Fruit fly (Drosophila melanogaster) whole organism, wandering third instar larva: Measurements from ENCODE around the gene Ac76E.

Source experiments
- Abd-B ChIP-seq: fragments of >200 bp; optimal IDR thresholded peaks from 2 replicates; lab custom pipeline; 2017; ENCODE audit warnings: missing biosample characterization, missing genetic modification characterization
- CG32264 ChIP-seq: fragments of 200-800 bp; sonication (Bioruptor generic); optimal IDR thresholded peaks from 2 replicates; lab custom pipeline; 2016; ENCODE audit warnings: missing biosample characterization, missing genetic modification characterization
- CG9705 ChIP-seq: fragments of 200-800 bp; sonication (Bioruptor generic); optimal IDR thresholded peaks from 2 replicates; lab custom pipeline; 2018; ENCODE audit warnings: missing biosample characterization, mild to moderate bottlenecking, missing genetic modification characterization
- CrebA ChIP-seq: fragments of 200-800 bp; sonication (Bioruptor generic); optimal IDR thresholded peaks from 2 replicates; lab custom pipeline; 2016; ENCODE audit warnings: missing biosample characterization, mild to moderate bottlenecking, missing genetic modification characterization, borderline replicate concordance
- Dfd ChIP-seq: fragments of >200 bp; optimal IDR thresholded peaks from 2 replicates; lab custom pipeline; 2017; ENCODE audit warnings: missing biosample characterization, missing genetic modification characterization
- Dif ChIP-seq: fragments of 200-275, 200-300 bp; sonication (Bioruptor generic); optimal IDR thresholded peaks from 2 replicates; lab custom pipeline; 2018; ENCODE audit warnings: missing biosample characterization, missing genetic modification characterization; ENCODE audit not compliant: partially characterized antibody
- GATAd ChIP-seq: sonication (Bioruptor generic); optimal IDR thresholded peaks from 2 replicates; lab custom pipeline; 2016; ENCODE audit warnings: missing biosample characterization, missing genetic modification characterization
- HLH106 ChIP-seq: fragments of 200-800 bp; optimal IDR thresholded peaks from 3 replicates; lab custom pipeline; 2019; ENCODE audit warnings: missing biosample characterization, mild to moderate bottlenecking, missing genetic modification characterization, moderate library complexity
- Hnf4 ChIP-seq: fragments of 200-800 bp; sonication (Bioruptor generic); optimal IDR thresholded peaks from 2 replicates; lab custom pipeline; 2016; ENCODE audit warnings: missing biosample characterization, mild to moderate bottlenecking, missing genetic modification characterization
- Hr78 ChIP-seq: fragments of >200 bp; optimal IDR thresholded peaks from 2 replicates; lab custom pipeline; 2017; ENCODE audit warnings: missing biosample characterization, missing genetic modification characterization
- Hr83 ChIP-seq: fragments of 200-300 bp; sonication (Bioruptor generic); optimal IDR thresholded peaks from 2 replicates; lab custom pipeline; 2016; ENCODE audit warnings: missing biosample characterization, mild to moderate bottlenecking, missing genetic modification characterization, moderate library complexity; ENCODE audit not compliant: poor library complexity, severe bottlenecking
- Jra ChIP-seq: sonication (Bioruptor generic); optimal IDR thresholded peaks from 2 replicates; lab custom pipeline; 2016; ENCODE audit warnings: missing biosample characterization, missing genetic modification characterization
- Mio ChIP-seq: sonication (Bioruptor generic); optimal IDR thresholded peaks from 2 replicates; lab custom pipeline; 2016; ENCODE audit warnings: missing biosample characterization, missing genetic modification characterization
- Myc ChIP-seq: fragments of >200 bp; optimal IDR thresholded peaks from 2 replicates; lab custom pipeline; 2017
- N ChIP-seq: fragments of >200 bp; optimal IDR thresholded peaks from 2 replicates; lab custom pipeline; 2018; ENCODE audit warnings: missing biosample characterization, missing external identifiers, missing genetic modification characterization
- OdsH ChIP-seq: fragments of 200-800 bp; sonication (Bioruptor generic); optimal IDR thresholded peaks from 2 replicates; lab custom pipeline; 2016; ENCODE audit warnings: missing biosample characterization, mild to moderate bottlenecking, missing genetic modification characterization
- Rel ChIP-seq, 2 experiments: fragments of 200-800 bp; sonication (Bioruptor generic) in 1 of 2; optimal IDR thresholded peaks; 2 replicates in 1 of 2; 3 replicates in 1 of 2; lab custom pipeline; 2016 to 2019; ENCODE audit warnings: mild to moderate bottlenecking in 2 of 2, missing biosample characterization in 2 of 2, missing genetic modification characterization in 2 of 2, moderate library complexity in 1 of 2
- Sp1 ChIP-seq: fragments of 200-800 bp; sonication (Bioruptor generic); optimal IDR thresholded peaks from 3 replicates; lab custom pipeline; 2019; ENCODE audit warnings: missing biosample characterization, mild to moderate bottlenecking, missing genetic modification characterization, moderate library complexity
- Vsx2 ChIP-seq: fragments of 200-300, 225-300 bp; sonication (Bioruptor generic); optimal IDR thresholded peaks from 2 replicates; lab custom pipeline; 2018; ENCODE audit warnings: missing biosample characterization, missing genetic modification characterization; ENCODE audit not compliant: partially characterized antibody
- br ChIP-seq: fragments of 200-800 bp; sonication (Bioruptor generic); optimal IDR thresholded peaks from 2 replicates; lab custom pipeline; 2016; ENCODE audit warnings: missing biosample characterization, missing genetic modification characterization
- brk ChIP-seq: fragments of 200-800 bp; sonication (Bioruptor generic); optimal IDR thresholded peaks from 2 replicates; lab custom pipeline; 2016; ENCODE audit warnings: missing biosample characterization, mild to moderate bottlenecking, missing genetic modification characterization
- dl ChIP-seq, 2 experiments: fragments of 175-275, 200-275 bp in 1 of 2; fragments of 200-275 bp in 1 of 2; sonication (Bioruptor generic); optimal IDR thresholded peaks; lab custom pipeline; 2018; ENCODE audit warnings: mild to moderate bottlenecking in 2 of 2, missing biosample characterization in 2 of 2, missing genetic modification characterization in 2 of 2, moderate library complexity in 2 of 2; ENCODE audit not compliant: partially characterized antibody in 2 of 2, insufficient read depth in 1 of 2
- dmrt93B ChIP-seq: fragments of 200-800 bp; sonication (Bioruptor generic); optimal IDR thresholded peaks from 2 replicates; lab custom pipeline; 2018; ENCODE audit warnings: missing biosample characterization, mild to moderate bottlenecking, missing genetic modification characterization
- dsf ChIP-seq: sonication (Bioruptor generic); optimal IDR thresholded peaks from 2 replicates; lab custom pipeline; 2016; ENCODE audit warnings: missing biosample characterization, missing genetic modification characterization, borderline replicate concordance
- ey ChIP-seq: fragments of 200-800 bp; sonication (Bioruptor generic); optimal IDR thresholded peaks from 2 replicates; lab custom pipeline; 2016; ENCODE audit warnings: missing biosample characterization, missing genetic modification characterization
- foxo ChIP-seq, 2 experiments: fragments of 200-800 bp; sonication (Bioruptor generic); optimal IDR thresholded peaks; 2 replicates in 1 of 2; 3 replicates in 1 of 2; lab custom pipeline; 2016 to 2017; ENCODE audit warnings: missing biosample characterization in 2 of 2, missing genetic modification characterization in 2 of 2
- fru ChIP-seq: fragments of 200-800 bp; sonication (Bioruptor generic); optimal IDR thresholded peaks from 3 replicates; lab custom pipeline; 2016; ENCODE audit warnings: missing biosample characterization, mild to moderate bottlenecking, missing genetic modification characterization
- h ChIP-seq: fragments of 200-800 bp; sonication (Bioruptor generic); optimal IDR thresholded peaks from 3 replicates; lab custom pipeline; 2016; ENCODE audit warnings: missing biosample characterization, mild to moderate bottlenecking, missing genetic modification characterization
- jim ChIP-seq: fragments of 175-275, 200-325 bp; sonication (Bioruptor generic); optimal IDR thresholded peaks from 2 replicates; lab custom pipeline; 2016; ENCODE audit warnings: missing biosample characterization, mild to moderate bottlenecking, missing genetic modification characterization
- lola ChIP-seq: fragments of >200 bp; optimal IDR thresholded peaks from 2 replicates; lab custom pipeline; 2017; ENCODE audit warnings: missing biosample characterization, missing genetic modification characterization
- pan ChIP-seq: fragments of >200 bp; optimal IDR thresholded peaks from 2 replicates; lab custom pipeline; 2017
- psq ChIP-seq: fragments of 200-800 bp; sonication (Bioruptor generic); optimal IDR thresholded peaks from 3 replicates; lab custom pipeline; 2017; ENCODE audit warnings: missing biosample characterization, mild to moderate bottlenecking, missing genetic modification characterization, moderate library complexity
- rgr ChIP-seq: fragments of 200-800 bp; sonication (Bioruptor generic); optimal IDR thresholded peaks from 3 replicates; lab custom pipeline; 2016; ENCODE audit warnings: missing biosample characterization, mild to moderate bottlenecking, missing genetic modification characterization
- sage ChIP-seq: fragments of 200-800 bp; sonication (Bioruptor generic); optimal IDR thresholded peaks from 2 replicates; lab custom pipeline; 2016; ENCODE audit warnings: missing biosample characterization, mild to moderate bottlenecking, missing genetic modification characterization
- sv ChIP-seq: fragments of 200-800 bp; sonication (Bioruptor generic); optimal IDR thresholded peaks from 3 replicates; lab custom pipeline; 2016; ENCODE audit warnings: missing biosample characterization, missing genetic modification characterization
- tai ChIP-seq: sonication (Bioruptor generic); optimal IDR thresholded peaks from 2 replicates; lab custom pipeline; 2016; ENCODE audit warnings: missing biosample characterization, missing genetic modification characterization
- usp ChIP-seq: fragments of >200 bp; optimal IDR thresholded peaks from 2 replicates; lab custom pipeline; 2017; ENCODE audit warnings: missing biosample characterization, missing genetic modification characterization
- woc ChIP-seq: sonication (Bioruptor generic); optimal IDR thresholded peaks from 2 replicates; lab custom pipeline; 2016; ENCODE audit warnings: missing biosample characterization, mild to moderate bottlenecking, missing genetic modification characterization

Gene Ac76E

DNA sequence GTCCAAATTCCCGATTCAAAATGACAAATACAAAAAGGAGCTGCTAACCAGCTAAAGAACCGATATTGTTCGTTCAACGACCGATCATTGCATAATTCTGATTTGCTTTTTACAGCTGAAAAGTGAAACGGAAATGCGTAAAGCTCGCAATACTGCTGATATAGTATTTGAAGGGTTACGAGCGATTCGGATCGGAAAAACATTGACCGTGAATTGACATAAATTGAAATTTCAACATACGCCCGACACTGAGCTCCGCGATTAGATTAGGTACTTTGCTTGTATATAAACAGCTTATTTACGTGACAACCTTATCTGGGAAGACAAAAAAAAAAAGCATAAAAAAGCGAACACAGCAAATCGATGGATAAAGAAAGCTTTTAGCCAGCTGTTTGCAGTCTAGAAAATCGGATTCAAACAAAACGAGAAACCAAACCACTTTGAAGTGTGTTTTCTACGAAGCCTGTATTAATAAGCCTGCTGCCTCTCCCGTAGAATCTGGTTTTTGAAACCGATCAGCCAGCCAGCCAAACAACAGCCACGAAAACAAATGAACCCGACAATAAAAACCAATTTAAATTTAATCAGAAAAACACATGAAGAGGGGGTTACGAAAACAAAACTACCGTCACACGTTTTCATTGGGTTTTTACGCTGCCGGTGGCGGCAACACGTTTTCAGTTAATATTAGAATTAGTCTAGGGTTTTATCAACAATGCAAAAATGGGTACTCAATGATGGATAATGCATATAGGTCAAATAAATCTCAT lies 37.4 kb upstream of the Ac76E start:
- TF ChIP-seq GATAd (GFP tag; lab: Kevin White, UChicago) (no peak), Rel (GFP tag; optimal IDR thresholded peaks at IDR 0.05; lab: Kevin White, UChicago) (no peak), Rel (tag; optimal IDR thresholded peaks at IDR 0.05; lab: Kevin White, UChicago) (peak; percentile 71)
- TF ChIP-seq, all 38 proteins: peak for 1

DNA sequence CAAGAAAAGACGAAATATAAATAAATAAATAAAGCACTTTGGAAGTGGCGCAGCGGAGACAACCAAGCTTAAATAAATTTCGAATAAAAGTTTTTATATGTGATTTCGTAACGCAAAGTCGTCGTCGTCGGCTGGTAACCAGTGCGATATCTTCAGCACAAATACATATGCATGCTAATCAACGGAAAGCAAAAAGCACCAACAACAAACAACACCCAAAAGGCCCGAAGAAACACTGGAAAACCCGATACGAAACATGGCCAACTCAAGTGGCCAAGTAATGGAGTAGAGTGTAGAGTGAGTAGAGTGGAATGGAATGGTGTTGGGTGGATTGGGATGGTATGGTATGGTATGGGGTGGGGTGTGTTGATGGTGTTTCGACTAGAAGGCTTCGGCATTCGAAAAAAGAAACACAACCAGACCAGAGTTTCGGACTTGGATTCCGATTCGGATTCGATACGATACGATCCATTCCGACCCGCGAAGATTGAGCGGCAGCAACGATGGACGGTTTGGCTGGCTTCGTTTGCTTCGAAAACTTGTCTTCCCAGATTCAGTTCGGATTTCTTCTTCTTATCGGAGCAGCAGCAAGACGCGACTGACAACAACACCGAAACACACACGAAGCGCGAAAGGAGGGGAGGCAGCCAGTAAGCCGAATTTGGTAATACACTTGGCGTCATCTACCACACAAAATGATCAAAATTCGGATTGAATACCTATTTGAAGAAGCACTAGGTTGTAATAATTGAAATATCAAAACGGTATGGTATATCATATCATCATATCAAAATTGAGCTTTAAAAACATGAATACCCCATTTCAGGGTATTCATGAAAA lies 36.3 kb upstream of the Ac76E start:
- TF ChIP-seq Sp1 (GFP tag; lab: Kevin White, UChicago) (peak; percentile 98), Vsx2 (GFP tag; lab: Kevin White, UChicago) (peak; percentile 90), lola (GFP tag; lab: Kevin White, UChicago) (no peak), fru (peak; percentile 97), Dif (peak; percentile 5), foxo (GFP tag; optimal IDR thresholded peaks at IDR 0.05; lab: Kevin White, UChicago) (peak; percentile 93 to 98), Mio (peak; percentile 87), CG9705 (GFP tag; lab: Kevin White, UChicago) (peak; percentile 7), dmrt93B (GFP tag; lab: Kevin White, UChicago) (peak; percentile 82), dl (GFP tag; optimal IDR thresholded peaks at IDR 0.05; lab: Kevin White, UChicago; ENCODE audit: insufficient read depth in 1 of 2, partially characterized antibody in 2 of 2) (no peak), brk (GFP tag; lab: Kevin White, UChicago) (peak; percentile 91), sv (GFP tag; lab: Kevin White, UChicago) (peak; percentile 92), Hnf4 (GFP tag; lab: Kevin White, UChicago) (peak; percentile 98), ey (GFP tag; lab: Kevin White, UChicago) (peak; percentile 99), Hr83 (GFP tag; lab: Kevin White, UChicago) (peak; percentile 64), OdsH (GFP tag; lab: Kevin White, UChicago) (peak; percentile 99), br (GFP tag; lab: Kevin White, UChicago) (peak; percentile 99), N (GFP tag; lab: Kevin White, UChicago) (no peak), woc (peak; percentile 99), Jra (GFP tag; lab: Kevin White, UChicago) (peak; percentile 90), usp (GFP tag; lab: Kevin White, UChicago) (no peak), CG32264 (peak; percentile 98), GATAd (GFP tag; lab: Kevin White, UChicago) (no peak), Hr78 (GFP tag; lab: Kevin White, UChicago) (no peak), HLH106 (tag; lab: Kevin White, UChicago) (peak; percentile 96), jim (GFP tag; lab: Kevin White, UChicago) (peak; percentile 22), h (GFP tag; lab: Kevin White, UChicago) (peak; percentile 99), pan (no peak), psq (GFP tag; lab: Kevin White, UChicago) (peak; percentile 98), Dfd (GFP tag; lab: Kevin White, UChicago) (no peak), Abd-B (GFP tag; lab: Kevin White, UChicago) (no peak), rgr (GFP tag; lab: Kevin White, UChicago) (peak; percentile 99), Myc (no peak), dsf (GFP tag; lab: Kevin White, UChicago) (peak; percentile 87), Rel (GFP tag; optimal IDR thresholded peaks at IDR 0.05; lab: Kevin White, UChicago) (peak; percentile 96), Rel (tag; optimal IDR thresholded peaks at IDR 0.05; lab: Kevin White, UChicago) (peak; percentile 73), tai (GFP tag; lab: Kevin White, UChicago) (peak; percentile 95), sage (peak; percentile 98), CrebA (GFP tag; lab: Kevin White, UChicago) (peak; percentile 65)
